Worm (Caenorhabditis elegans) whole organism, dauer: Measurements from ENCODE around the gene srj-8.

Experiments used
- unc-62 ChIP-seq: sonication (generic microtip); optimal IDR thresholded peaks from 2 replicates; lab custom pipeline; 2017; ENCODE audit warnings: missing biosample characterization, missing genetic modification reagents, missing genetic modification characterization

The srj-8 gene

ce11 chrV:3247515-3247914 lies at the start of gene srj-8:
Gene srj-8, plus strand, starts transcription at chrV:3247815.
- no peak for TF ChIP-seq unc-62

- no peak for TF ChIP-seq unc-62
Observed at ce11 chrV:3200323-3200722, 47.3 kb upstream of the srj-8 start, which contains the start of gene K08D9.4. Gene K08D9.4, minus strand, starts transcription at chrV:3200423.

- TF ChIP-seq unc-62 = no peak
Observed at ce11 chrV:3204433-3204832, 43.2 kb upstream of the srj-8 start.

ce11 chrV:3208940-3209339 lies 38.7 kb upstream of the srj-8 start:
- TF ChIP-seq unc-62 = no peak

- TF ChIP-seq unc-62 = no peak
Observed at ce11 chrV:3210147-3210546, 37.5 kb upstream of the srj-8 start, which contains the start of gene apx-1. Gene apx-1, plus strand, starts transcription at chrV:3210196.

ce11 chrV:3218604-3219003 lies 29.0 kb upstream of the srj-8 start:
- no peak for TF ChIP-seq unc-62

- no peak for TF ChIP-seq unc-62
Observed at ce11 chrV:3227373-3227772, 20.2 kb upstream of the srj-8 start, which contains the start of gene K08D9.2. Gene K08D9.2, plus strand, starts transcription at chrV:3227673.

- TF ChIP-seq unc-62 = no peak
Observed at ce11 chrV:3230150-3230549, 17.5 kb upstream of the srj-8 start.

- no peak for TF ChIP-seq unc-62
Observed at ce11 chrV:3230597-3230996, 17.0 kb upstream of the srj-8 start, which contains the start of gene K08D9.10. Gene K08D9.10, plus strand, starts transcription at chrV:3230897.

- TF ChIP-seq unc-62 = no peak
Observed at ce11 chrV:3234887-3235286, 12.7 kb upstream of the srj-8 start, which contains the start of gene K08D9.6. Gene K08D9.6, minus strand, starts transcription at chrV:3234987.

ce11 chrV:3236610-3237009 lies 11.0 kb upstream of the srj-8 start, which contains the start of the genes K08D9.9 and str-16:
Gene K08D9.9, minus strand, starts transcription at chrV:3236710.
Gene str-16, plus strand, starts transcription at chrV:3236875.
- no peak for TF ChIP-seq unc-62

- TF ChIP-seq unc-62 = no peak
Observed at ce11 chrV:3241175-3241574, 6.4 kb upstream of the srj-8 start, which contains the start of gene srj-11. Gene srj-11, plus strand, starts transcription at chrV:3241424.

ce11 chrV:3242984-3243383 lies 4.6 kb upstream of the srj-8 start, which contains the start of gene gst-23:
Gene gst-23, plus strand, starts transcription at chrV:3243284.
- TF ChIP-seq unc-62 = no peak

- TF ChIP-seq unc-62 = no peak
Observed at ce11 chrV:3244703-3245102, 2.9 kb upstream of the srj-8 start, which contains the start of gene srj-7. Gene srj-7, plus strand, starts transcription at chrV:3245003.

- no peak for TF ChIP-seq unc-62
Observed at ce11 chrV:3250153-3250552, 2.5 kb downstream of the srj-8 start, which contains the start of gene T28A11.13. Gene T28A11.13, minus strand, starts transcription at chrV:3250253.

- TF ChIP-seq unc-62 = no peak
Observed at ce11 chrV:3256051-3256450, 8.4 kb downstream of the srj-8 start, which contains the start of gene srt-63. Gene srt-63, minus strand, starts transcription at chrV:3256151.

- TF ChIP-seq unc-62 = no peak
Observed at ce11 chrV:3256809-3257208, 9.2 kb downstream of the srj-8 start.

- no peak for TF ChIP-seq unc-62
Observed at ce11 chrV:3257277-3257676, 9.7 kb downstream of the srj-8 start, which contains the start of gene T28A11.22. Gene T28A11.22, plus strand, starts transcription at chrV:3257577.
